Fruit fly (Drosophila melanogaster) whole organism, pupa: ENCODE measurements around the gene CG7264.

ENCODE experiments used
- CG10348 ChIP-seq: fragments of 200-800 bp; sonication (Bioruptor generic); IDR thresholded peaks from 2 replicates; pipeline ENCODE4 v1.3.6; 2022; ENCODE audit warnings: missing biosample characterization, missing genetic modification characterization
- CG12605 ChIP-seq: fragments of 200-800 bp; sonication (Bioruptor generic); IDR thresholded peaks from 2 replicates; pipeline ENCODE4 v1.3.6; 2022; ENCODE audit warnings: missing biosample characterization, missing genetic modification characterization
- CG13204 ChIP-seq: fragments of 200-800 bp; sonication (Bioruptor generic); optimal IDR thresholded peaks from 2 replicates; lab custom pipeline; 2018; ENCODE audit warnings: missing biosample characterization, mild to moderate bottlenecking, missing genetic modification characterization, moderate library complexity
- CG14655 ChIP-seq: fragments of 200-800 bp; sonication (Bioruptor generic); optimal IDR thresholded peaks from 3 replicates; lab custom pipeline; 2017; ENCODE audit warnings: mild to moderate bottlenecking, missing biosample characterization, missing genetic modification reagents, missing genetic modification characterization
- CG15710 ChIP-seq: fragments of 200-800 bp; sonication (Bioruptor generic); optimal IDR thresholded peaks from 2 replicates; lab custom pipeline; 2018; ENCODE audit warnings: missing biosample characterization, mild to moderate bottlenecking, missing genetic modification characterization, moderate library complexity
- CG17806 ChIP-seq: fragments of 200-800 bp; sonication (Bioruptor generic); optimal IDR thresholded peaks from 2 replicates; lab custom pipeline; 2018; ENCODE audit warnings: missing biosample characterization, mild to moderate bottlenecking, missing genetic modification characterization, moderate library complexity
- CG32121 ChIP-seq: fragments of 200-800 bp; sonication (Bioruptor generic); IDR thresholded peaks from 2 replicates; pipeline ENCODE4 v1.3.6; 2022; ENCODE audit warnings: missing biosample characterization, missing genetic modification characterization
- CG34367 ChIP-seq: fragments of 200-800 bp; sonication (Bioruptor generic); optimal IDR thresholded peaks from 2 replicates; lab custom pipeline; 2018; ENCODE audit warnings: missing biosample characterization, mild to moderate bottlenecking, missing genetic modification characterization
- CG4496 ChIP-seq: fragments of 200-800 bp; sonication (Bioruptor generic); IDR thresholded peaks from 3 replicates; pipeline ENCODE4 v1.3.6; 2022; ENCODE audit warnings: missing biosample characterization, missing genetic modification characterization
- CG8159 ChIP-seq: fragments of 200-800 bp; sonication (Bioruptor generic); optimal IDR thresholded peaks from 3 replicates; lab custom pipeline; 2018; ENCODE audit warnings: missing biosample characterization, mild to moderate bottlenecking, missing genetic modification characterization, moderate library complexity
- CG8301 ChIP-seq: fragments of 200-800 bp; sonication (Bioruptor generic); optimal IDR thresholded peaks from 2 replicates; lab custom pipeline; 2018; ENCODE audit warnings: missing biosample characterization, mild to moderate bottlenecking, missing genetic modification characterization
- CG9948 ChIP-seq: fragments of 200-800 bp; sonication (Bioruptor generic); optimal IDR thresholded peaks from 2 replicates; lab custom pipeline; 2018; ENCODE audit warnings: missing biosample characterization, mild to moderate bottlenecking, missing genetic modification characterization, moderate library complexity
- D1 ChIP-seq: fragments of 200-800 bp; sonication (Bioruptor generic); optimal IDR thresholded peaks from 2 replicates; lab custom pipeline; 2018; ENCODE audit warnings: missing biosample characterization, mild to moderate bottlenecking, missing genetic modification characterization, moderate library complexity
- EcR ChIP-seq: fragments of 200-800 bp; sonication (Bioruptor generic); optimal IDR thresholded peaks from 3 replicates; lab custom pipeline; 2019; ENCODE audit warnings: missing biosample characterization, missing genetic modification characterization, mild to moderate bottlenecking, moderate library complexity, missing genetic modification reagents
- Ets98B ChIP-seq: fragments of 200-800 bp; sonication (Bioruptor generic); IDR thresholded peaks from 2 replicates; pipeline ENCODE4 v1.3.6; 2022; ENCODE audit warnings: missing biosample characterization, missing genetic modification characterization
- Pif1A ChIP-seq: fragments of 200-800 bp; sonication (Bioruptor generic); optimal IDR thresholded peaks from 3 replicates; lab custom pipeline; 2016; ENCODE audit warnings: missing biosample characterization, missing genetic modification characterization
- Pif1B ChIP-seq: fragments of 200-800 bp; sonication (Bioruptor generic); optimal IDR thresholded peaks from 3 replicates; lab custom pipeline; 2016; ENCODE audit warnings: missing biosample characterization, missing genetic modification characterization
- Snoo ChIP-seq: fragments of 200-800 bp; sonication (Bioruptor generic); optimal IDR thresholded peaks from 3 replicates; lab custom pipeline; 2017; ENCODE audit warnings: missing biosample characterization, mild to moderate bottlenecking, missing genetic modification characterization, inconsistent platforms
- fd96Ca ChIP-seq: fragments of 200-800 bp; sonication (Bioruptor generic); IDR thresholded peaks from 3 replicates; pipeline ENCODE4 v1.3.6; 2022; ENCODE audit warnings: missing biosample characterization, missing genetic modification characterization
- gl ChIP-seq: fragments of 200-800 bp; sonication (Bioruptor generic); optimal IDR thresholded peaks from 2 replicates; lab custom pipeline; 2018; ENCODE audit warnings: missing biosample characterization, mild to moderate bottlenecking, missing genetic modification characterization
- rn ChIP-seq: fragments of 200-800 bp; sonication (Bioruptor generic); IDR thresholded peaks from 2 replicates; pipeline ENCODE4 v1.3.6; 2022; ENCODE audit warnings: missing biosample characterization, missing genetic modification characterization

The CG7264 gene

DNA sequence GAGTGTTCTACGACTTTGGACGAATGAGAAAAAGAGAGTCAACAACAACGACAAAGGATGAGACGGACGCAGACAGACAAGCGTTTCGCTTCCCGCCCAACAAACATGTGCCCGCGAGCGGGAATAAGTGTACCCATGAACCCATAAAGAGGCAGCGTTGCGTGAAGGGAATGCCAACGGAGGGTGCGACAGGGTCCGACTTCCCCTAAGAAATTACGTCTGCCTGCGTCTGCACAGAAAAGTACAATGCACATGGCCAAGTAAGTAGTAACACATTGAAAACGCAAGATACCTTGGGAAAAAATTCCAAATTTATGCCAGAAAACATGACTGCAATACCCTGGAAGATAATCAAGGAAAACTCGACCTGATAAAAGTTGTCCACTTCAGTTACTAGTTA lies 2.4 kb downstream of the CG7264 start:
- TF ChIP-seq gl (no peak), Snoo (tag; lab: Kevin White, UChicago) (no peak)

DNA sequence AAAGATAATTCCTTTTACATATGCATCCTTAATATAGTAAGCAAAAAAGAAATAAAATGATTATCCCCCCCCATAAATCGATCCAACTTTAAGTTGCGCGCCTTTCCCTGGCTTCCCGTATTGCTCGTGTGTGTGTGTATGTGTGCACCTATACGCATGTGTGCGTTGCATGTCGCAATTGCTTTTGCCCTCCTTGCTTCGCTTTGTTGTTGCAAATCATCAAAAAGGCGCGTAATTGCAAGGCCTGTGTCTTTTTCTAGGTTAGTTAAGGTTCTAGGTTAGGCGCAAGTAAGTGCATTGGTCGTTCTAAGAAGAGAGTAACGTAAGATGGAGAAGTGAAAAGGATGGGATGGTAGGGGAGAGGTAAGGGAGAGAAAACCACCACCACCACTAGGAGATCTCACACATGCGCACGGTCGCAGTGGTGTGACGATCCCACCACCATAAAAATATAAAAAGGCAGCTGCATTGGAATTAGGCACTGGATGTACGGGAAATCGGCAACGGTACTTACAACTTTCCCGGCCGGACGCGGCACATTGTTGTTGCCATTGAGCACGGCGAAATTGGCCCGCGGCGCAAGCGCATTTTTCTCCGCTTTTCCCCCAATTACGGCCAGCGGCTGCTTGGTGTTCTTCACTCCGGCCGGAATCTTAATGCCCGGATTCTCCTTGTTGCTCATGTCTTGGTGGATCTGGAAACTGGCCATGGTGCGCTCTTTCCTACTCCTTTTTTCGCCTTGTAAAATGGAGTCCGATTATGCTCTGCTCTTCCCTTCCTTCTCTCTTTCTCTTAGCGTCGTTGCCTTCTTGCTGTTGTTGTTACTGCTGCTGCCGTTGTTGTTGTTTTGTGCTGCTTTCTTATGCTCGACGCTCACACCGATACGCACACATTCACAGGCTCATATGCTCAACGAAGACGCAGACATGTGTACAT lies 3.8 kb downstream of the CG7264 start:
- TF ChIP-seq CG32121 (no peak), CG34367 (tag; lab: Kevin White, UChicago) (no peak), Pif1B (GFP tag; lab: Kevin White, UChicago) (no peak), rn (GFP tag; lab: Robert Waterston, UW) (no peak), CG15710 (tag; lab: Kevin White, UChicago) (no peak), CG14655 (no peak), CG10348 (GFP tag; lab: Robert Waterston, UW) (no peak)

DNA sequence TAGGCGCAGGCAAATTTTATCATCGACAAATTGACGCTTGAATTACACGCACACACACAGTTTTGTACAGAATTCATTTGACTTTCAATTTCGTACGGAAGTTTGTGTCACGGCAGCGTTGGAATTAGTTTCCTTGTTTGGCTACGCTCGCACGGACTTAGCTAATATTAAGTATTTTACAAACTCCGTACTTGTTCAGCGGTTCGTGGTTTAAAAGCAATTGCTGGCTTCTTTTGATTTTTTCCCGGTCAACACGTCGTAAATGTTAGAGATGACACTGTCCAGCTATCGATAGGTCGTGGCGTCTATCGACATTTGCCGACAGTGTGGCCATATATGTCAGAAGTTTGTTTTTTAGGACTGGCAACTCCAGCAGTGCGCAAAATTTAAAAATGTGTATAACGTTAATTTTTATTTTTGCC lies 4.5 kb downstream of the CG7264 start, which contains the start of gene CycA:
Gene CycA (minus strand): TSS at position 283 of the 422 bp plus-strand sequence.
- TF ChIP-seq CG8301 (tag; lab: Kevin White, UChicago) (no peak), Snoo (tag; lab: Kevin White, UChicago) (no peak), CG14655 (no peak), rn (GFP tag; lab: Robert Waterston, UW) (no peak), CG15710 (tag; lab: Kevin White, UChicago) (no peak), EcR (GFP tag; lab: Kevin White, UChicago) (no peak), CG32121 (no peak), CG34367 (tag; lab: Kevin White, UChicago) (no peak), Pif1B (GFP tag; lab: Kevin White, UChicago) (no peak), CG8159 (tag; lab: Kevin White, UChicago) (no peak), CG4496 (GFP tag; lab: Robert Waterston, UW) (no peak), fd96Ca (no peak), CG9948 (tag; lab: Kevin White, UChicago) (no peak), Ets98B (GFP tag; lab: Robert Waterston, UW) (no peak), CG17806 (tag; lab: Kevin White, UChicago) (no peak), gl (no peak), CG12605 (GFP tag; lab: Robert Waterston, UW) (no peak), CG10348 (GFP tag; lab: Robert Waterston, UW) (no peak), CG13204 (GFP tag; lab: Kevin White, UChicago) (no peak)
- TF ChIP-seq, all 21 proteins: peak for 0

DNA sequence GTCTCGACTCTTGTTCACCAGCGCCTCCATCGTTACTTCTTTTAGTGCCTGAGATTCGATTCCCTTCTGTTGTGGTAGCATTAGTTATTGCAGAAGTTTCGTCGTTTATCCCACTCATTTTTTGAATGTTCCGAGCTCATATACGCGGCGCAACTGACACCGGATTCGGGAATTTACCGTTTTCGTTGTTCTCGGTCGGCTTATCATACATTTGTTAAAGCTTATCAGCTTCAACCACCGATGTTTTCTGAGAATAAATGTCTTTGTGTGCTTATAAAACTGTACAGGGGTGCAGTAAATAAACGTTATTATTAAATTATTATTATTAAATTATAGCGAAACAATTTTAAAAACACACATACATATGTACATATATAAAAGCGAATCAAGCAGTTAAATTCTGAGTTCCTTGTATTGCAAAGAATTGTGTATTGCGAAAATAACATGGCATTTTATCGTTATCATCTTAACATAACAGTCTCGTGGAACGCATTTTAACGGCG lies 7.8 kb downstream of the CG7264 start, which contains the start of gene CG43064:
Gene CG43064 (minus strand): TSS at position 147 of the 503 bp plus-strand sequence.
- no peak for TF ChIP-seq CG32121
- TF ChIP-seq CG8301 (tag; lab: Kevin White, UChicago), result no peak
- TF ChIP-seq CG15710 (tag; lab: Kevin White, UChicago), result no peak
- no peak for TF ChIP-seq CG34367 (tag; lab: Kevin White, UChicago)
- no peak for TF ChIP-seq EcR (GFP tag; lab: Kevin White, UChicago)
- no peak for TF ChIP-seq Pif1B (GFP tag; lab: Kevin White, UChicago)
- TF ChIP-seq CG10348 (GFP tag; lab: Robert Waterston, UW), result no peak
- no peak for TF ChIP-seq Pif1A (GFP tag; lab: Kevin White, UChicago)
- TF ChIP-seq gl, result no peak
- no peak for TF ChIP-seq Snoo (tag; lab: Kevin White, UChicago)
- no peak for TF ChIP-seq Ets98B (GFP tag; lab: Robert Waterston, UW)
- TF ChIP-seq CG17806 (tag; lab: Kevin White, UChicago), result no peak
- no peak for TF ChIP-seq CG14655

DNA sequence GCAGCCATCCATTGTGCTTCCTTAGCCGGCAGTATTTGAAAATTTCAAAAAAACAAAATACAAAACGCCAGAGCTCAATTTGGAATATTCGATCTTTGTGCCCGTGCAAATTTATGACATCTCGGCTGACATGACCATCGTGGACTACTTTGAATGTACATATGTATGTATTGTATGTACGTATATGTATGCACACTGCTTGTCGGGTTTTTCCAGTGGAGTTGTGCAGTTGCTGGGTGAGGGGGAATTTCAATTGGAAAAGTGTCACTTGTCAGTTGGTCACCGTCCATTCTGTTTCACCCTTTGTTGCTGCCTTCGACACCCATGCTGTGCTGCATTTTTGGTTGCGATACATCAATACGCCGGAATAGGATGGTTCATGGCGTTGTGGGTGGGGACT lies 18.9 kb downstream of the CG7264 start, which contains the start of gene CG12521:
Gene CG12521 (minus strand): TSS at position 101 of the 400 bp plus-strand sequence.
- TF ChIP-seq CG13204 (GFP tag; lab: Kevin White, UChicago) (no peak), CG14655 (no peak), D1 (tag; lab: Kevin White, UChicago) (no peak), fd96Ca (no peak), CG15710 (tag; lab: Kevin White, UChicago) (no peak), CG12605 (GFP tag; lab: Robert Waterston, UW) (no peak), Snoo (tag; lab: Kevin White, UChicago) (no peak), CG32121 (no peak)

DNA sequence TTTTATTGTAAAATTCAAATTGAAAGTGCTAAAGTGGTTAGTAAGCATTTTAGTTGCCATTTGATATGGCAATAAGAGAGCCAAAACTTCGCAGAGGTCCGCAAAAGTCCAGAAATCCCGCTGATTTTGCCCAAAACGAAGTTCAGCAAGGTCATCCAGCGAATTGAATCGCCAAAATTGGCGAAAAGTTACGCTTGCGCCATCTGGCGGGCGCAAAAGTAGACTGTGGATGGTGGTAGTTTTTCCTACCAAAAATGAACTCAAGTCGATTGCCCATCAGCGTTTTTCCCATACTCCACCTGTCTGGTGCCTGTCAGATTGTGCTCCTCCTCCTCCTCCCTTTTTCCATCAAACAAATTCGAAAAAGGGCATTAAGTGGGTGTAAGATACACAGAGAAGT lies 24.1 kb downstream of the CG7264 start:
- no peak for TF ChIP-seq Ets98B (GFP tag; lab: Robert Waterston, UW)
- TF ChIP-seq Snoo (tag; lab: Kevin White, UChicago), result no peak
- TF ChIP-seq CG13204 (GFP tag; lab: Kevin White, UChicago), result no peak
- no peak for TF ChIP-seq EcR (GFP tag; lab: Kevin White, UChicago)
- no peak for TF ChIP-seq CG10348 (GFP tag; lab: Robert Waterston, UW)
- TF ChIP-seq CG9948 (tag; lab: Kevin White, UChicago), result no peak
- no peak for TF ChIP-seq CG32121
